Fruit fly (Drosophila melanogaster) whole organism, prepupa: ENCODE data around the gene kon.
A peak's percentile ranks its signal among the peaks of the same experiment; 100 is the strongest.

Experiments used
- CG10669 ChIP-seq: fragments of 200-800 bp; sonication (Bioruptor generic); optimal IDR thresholded peaks from 3 replicates; lab custom pipeline; 2018; ENCODE audit warnings: missing biosample characterization, mild to moderate bottlenecking, missing genetic modification characterization, moderate library complexity
- CG11902 ChIP-seq: fragments of 200-800 bp; sonication (Bioruptor generic); optimal IDR thresholded peaks from 3 replicates; lab custom pipeline; 2016; ENCODE audit warnings: missing biosample characterization, missing genetic modification characterization
- Met ChIP-seq: fragments of 200-800 bp; sonication (Bioruptor generic); optimal IDR thresholded peaks from 3 replicates; lab custom pipeline; 2016; ENCODE audit warnings: missing biosample characterization, missing genetic modification characterization
- eg ChIP-seq: fragments of 200-800 bp; sonication (Bioruptor generic); IDR thresholded peaks from 3 replicates; pipeline ENCODE4 v1.3.6; 2022; ENCODE audit warnings: missing biosample characterization, missing genetic modification characterization
- ss ChIP-seq, 2 experiments: fragments of 200-800 bp; sonication (Bioruptor generic); optimal IDR thresholded peaks; 2 replicates in 1 of 2; 3 replicates in 1 of 2; lab custom pipeline; 2017 to 2018; ENCODE audit warnings: mild to moderate bottlenecking in 2 of 2, missing biosample characterization in 2 of 2, missing genetic modification characterization in 2 of 2, moderate library complexity in 1 of 2
- svp ChIP-seq: fragments of 200-800 bp; sonication (Bioruptor generic); peaks from one replicate; lab custom pipeline; 2016; ENCODE audit warnings: missing biosample characterization, missing genetic modification characterization
- topi ChIP-seq: fragments of 200-800 bp; sonication (Bioruptor generic); optimal IDR thresholded peaks from 3 replicates; lab custom pipeline; 2016; ENCODE audit warnings: missing biosample characterization, missing genetic modification characterization

DNA sequence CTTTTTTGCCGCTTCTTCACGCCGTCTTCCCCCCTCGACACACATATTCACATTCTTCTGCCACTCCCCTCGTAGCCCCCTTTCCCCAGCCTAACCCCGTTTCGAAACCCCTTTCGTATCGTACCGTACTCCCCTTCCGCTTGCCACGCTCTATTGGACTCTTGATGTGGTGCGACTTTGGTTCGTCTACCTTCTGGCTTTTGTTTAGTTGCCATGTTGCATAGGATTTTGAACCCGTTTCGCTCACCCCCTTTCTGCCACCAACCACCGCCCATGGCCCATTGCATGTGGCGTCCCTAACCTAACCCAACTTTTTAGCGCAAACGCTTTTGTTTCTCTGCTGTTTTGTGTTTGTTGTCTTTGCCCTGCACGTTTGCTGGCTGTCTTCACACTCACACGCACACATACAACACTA, 39.7 kb downstream of the kon start:
- TF ChIP-seq CG11902 (GFP tag; lab: Kevin White, UChicago) (no peak), CG10669 (GFP tag; lab: Kevin White, UChicago) (no peak), ss (GFP tag; optimal IDR thresholded peaks at IDR 0.05; lab: Kevin White, UChicago) (peak; percentile 39 to 54), svp (GFP tag; lab: Kevin White, UChicago) (no peak), topi (GFP tag; lab: Kevin White, UChicago) (no peak), eg (GFP tag; lab: Robert Waterston, UW) (no peak), Met (no peak)
